Worm (Caenorhabditis elegans): Measurements from ENCODE around the gene asp-6.

asp-6 gene

DNA sequence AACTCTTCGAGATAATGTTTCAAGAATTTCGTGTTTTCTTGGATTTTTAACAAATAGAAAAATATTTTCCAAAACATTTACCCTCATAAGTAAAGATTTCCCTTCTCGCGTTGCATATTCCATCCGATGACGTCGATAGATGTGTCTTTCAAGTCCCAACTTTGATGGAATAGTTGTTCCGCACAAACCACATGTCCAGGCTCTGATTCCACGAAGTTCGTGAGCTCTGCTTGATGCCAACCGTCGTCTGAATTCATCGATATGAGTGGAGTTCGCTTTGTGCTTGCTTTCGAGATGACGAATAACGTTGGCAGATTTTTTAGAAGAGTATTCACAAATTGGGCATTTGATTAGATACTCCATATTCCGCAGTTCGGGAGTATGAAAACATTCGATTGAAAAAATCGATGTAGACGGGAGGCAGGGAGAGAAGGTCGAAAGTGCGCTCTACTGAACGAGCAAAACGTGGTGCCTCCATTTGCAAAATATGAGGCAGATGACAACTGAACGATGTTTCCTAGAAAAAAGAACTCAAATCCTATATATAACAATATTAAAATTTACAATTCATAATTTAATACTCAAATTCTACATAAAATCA is 32.3 kb upstream of the asp-6 start, which contains the start of gene W02D7.6 (continued):
- TF ChIP-seq F55B11.4 (tag; optimal IDR thresholded peaks at IDR 0.05; ENCODE audit: borderline replicate concordance, insufficient read depth): no peak
- no peak for TF ChIP-seq unc-62 (GFP tag; optimal IDR thresholded peaks at IDR 0.05)
- TF ChIP-seq ceh-79 (tag; optimal IDR thresholded peaks at IDR 0.05): no peak
- peak; percentile 37 for TF ChIP-seq ama-1 (optimal IDR thresholded peaks at IDR 0.05)
- TF ChIP-seq ama-1 (GFP tag; optimal IDR thresholded peaks at IDR 0.05): peak in 1 of 2 experiments; percentile 52
- no peak for TF ChIP-seq hrde-1 (tag; optimal IDR thresholded peaks at IDR 0.05; ENCODE audit: borderline replicate concordance)
- no peak for TF ChIP-seq ets-4 (GFP tag; optimal IDR thresholded peaks at IDR 0.05)
- TF ChIP-seq hmg-20 (GFP tag; IDR thresholded peaks at IDR 0.05): no peak
- TF ChIP-seq D2030.7 (GFP tag; IDR thresholded peaks at IDR 0.05): 0 out of 2 replicates have a peak, but pooled peaks have one; percentile 8
- no peak for TF ChIP-seq bed-1 (GFP tag; IDR thresholded peaks at IDR 0.05)
- TF ChIP-seq ceh-91 (GFP tag; IDR thresholded peaks at IDR 0.05): no peak
- no peak for TF ChIP-seq pha-4 (tag; optimal IDR thresholded peaks at IDR 0.05)
- no peak for TF ChIP-seq mes-4 (tag; optimal IDR thresholded peaks at IDR 0.05)
- TF ChIP-seq lsy-27 (tag; optimal IDR thresholded peaks at IDR 0.05; ENCODE audit: borderline replicate concordance, insufficient read depth): no peak
- TF ChIP-seq tbp1 (GFP tag; optimal IDR thresholded peaks at IDR 0.05): peak; percentile 34
- no peak for TF ChIP-seq aptf-3 (GFP tag; IDR thresholded peaks at IDR 0.05)
- TF ChIP-seq die-1 (tag; optimal IDR thresholded peaks at IDR 0.05): no peak
- no peak for TF ChIP-seq bed-2 (GFP tag; IDR thresholded peaks at IDR 0.05)
- peak; percentile 46; the same call in 1 of the 2 replicates for TF ChIP-seq mcd-1 (GFP tag; IDR thresholded peaks at IDR 0.05)
- no peak for TF ChIP-seq Y79H2A.3 (GFP tag; conservative IDR thresholded peaks at IDR 0.05)
- no peak for TF ChIP-seq rpc-1 (optimal IDR thresholded peaks at IDR 0.05)
- no peak for TF ChIP-seq rpc-1 (tag; optimal IDR thresholded peaks at IDR 0.05)
- no peak for TF ChIP-seq Y56A3A.18 (GFP tag; IDR thresholded peaks at IDR 0.05)
- TF ChIP-seq lir-1 (GFP tag; conservative IDR thresholded peaks at IDR 0.05): no peak
- no peak for TF ChIP-seq F49E8.2 (tag; optimal IDR thresholded peaks at IDR 0.05; ENCODE audit: insufficient read depth)
- TF ChIP-seq snpc-3.4 (tag; optimal IDR thresholded peaks at IDR 0.05): no peak
- TF ChIP-seq dpl-1 (GFP tag; optimal IDR thresholded peaks at IDR 0.05): no peak
- TF ChIP-seq ztf-18 (tag; optimal IDR thresholded peaks at IDR 0.05): no peak
- no peak for TF ChIP-seq hlh-26 (GFP tag; conservative IDR thresholded peaks at IDR 0.05)
- no peak for TF ChIP-seq nhr-120 (GFP tag; IDR thresholded peaks at IDR 0.05)
- no peak for TF ChIP-seq hlh-12 (tag; optimal IDR thresholded peaks at IDR 0.05)
- no peak for TF ChIP-seq egl-18 (GFP tag; IDR thresholded peaks at IDR 0.05)
- no peak for TF ChIP-seq mel-28 (tag; optimal IDR thresholded peaks at IDR 0.05; ENCODE audit: borderline replicate concordance)
- TF ChIP-seq F22D6.2 (tag; optimal IDR thresholded peaks at IDR 0.05): no peak
- no peak for TF ChIP-seq K12H6.12 (tag; optimal IDR thresholded peaks at IDR 0.05)
- TF ChIP-seq tlf-1 (GFP tag; optimal IDR thresholded peaks at IDR 0.05): no peak
- TF ChIP-seq madf-6 (GFP tag; IDR thresholded peaks at IDR 0.05): peak; percentile 51
- no peak for TF ChIP-seq nfya-2 (GFP tag; IDR thresholded peaks at IDR 0.05)
- no peak for TF ChIP-seq repo-1 (tag; optimal IDR thresholded peaks at IDR 0.05)
- no peak for TF ChIP-seq F23B12.7 (tag; optimal IDR thresholded peaks at IDR 0.05; ENCODE audit: insufficient read depth)
- TF ChIP-seq F10E7.11 (tag; optimal IDR thresholded peaks at IDR 0.05): no peak
- TF ChIP-seq attf-5 (GFP tag; optimal IDR thresholded peaks at IDR 0.05): peak; percentile 7
- peak; percentile 30 for TF ChIP-seq athp-1 (tag; optimal IDR thresholded peaks at IDR 0.05)
- no peak for TF ChIP-seq madf-8 (GFP tag; conservative IDR thresholded peaks at IDR 0.05)
- TF ChIP-seq F57C9.4 (tag; optimal IDR thresholded peaks at IDR 0.05): no peak
- no peak for TF ChIP-seq nhr-90 (tag; optimal IDR thresholded peaks at IDR 0.05)
- peak; percentile 57; the same call in 1 of the 2 replicates for TF ChIP-seq hsf-1 (GFP tag; IDR thresholded peaks at IDR 0.05)
- no peak for TF ChIP-seq ztf-3 (GFP tag; optimal IDR thresholded peaks at IDR 0.05)
- TF ChIP-seq ekl-4 (GFP tag; IDR thresholded peaks at IDR 0.05): 0 out of 2 replicates have a peak, but pooled peaks have one; percentile 19

Measured in whole organism, young adult.